Worm (Caenorhabditis elegans) whole organism, L4 larva: Measurements from ENCODE around the gene srx-14.

Experiments used
- F44E2.7 ChIP-seq: fragments of 200-800 bp; sonication (Bioruptor generic); IDR thresholded peaks from 2 replicates; pipeline ENCODE4 v2.1.2; 2022; ENCODE audit warnings: missing genetic modification characterization, missing compliant biosample characterization
- ZK337.2 ChIP-seq: fragments of 200-800 bp; sonication (Bioruptor generic); IDR thresholded peaks from 2 replicates; pipeline ENCODE4 v1.3.6; 2022; ENCODE audit warnings: missing genetic modification reagents, missing genetic modification characterization, missing compliant biosample characterization
- aha-1 ChIP-seq: fragments of 150-350 bp; peaks from one replicate; lab custom pipeline; 2014; ENCODE audit warnings: missing biosample characterization, missing genetic modification characterization
- ceh-28 ChIP-seq: fragments of 150-350 bp; optimal IDR thresholded peaks from 2 replicates; lab custom pipeline; 2014; ENCODE audit warnings: missing biosample characterization, missing genetic modification reagents, missing genetic modification characterization
- ceh-32 ChIP-seq: sonication (generic microtip); optimal IDR thresholded peaks from 2 replicates; lab custom pipeline; 2016; ENCODE audit warnings: mild to moderate bottlenecking, missing genetic modification characterization, missing compliant biosample characterization; ENCODE audit not compliant: poor library complexity
- ceh-62 ChIP-seq: sonication (generic microtip); optimal IDR thresholded peaks from 2 replicates; lab custom pipeline; 2017; ENCODE audit warnings: missing biosample characterization, missing genetic modification characterization
- cey-2 ChIP-seq: sonication (generic microtip); optimal IDR thresholded peaks from 3 replicates; lab custom pipeline; 2017; ENCODE audit warnings: missing genetic modification characterization, mild to moderate bottlenecking, missing compliant biosample characterization, antibody characterized with exemption, borderline replicate concordance; ENCODE audit not compliant: insufficient read depth
- ctbp-1 ChIP-seq: fragments of 200-800 bp; sonication (Bioruptor generic); IDR thresholded peaks from 2 replicates; pipeline ENCODE4 v1.3.6; 2022; ENCODE audit warnings: missing genetic modification reagents, missing genetic modification characterization, missing compliant biosample characterization
- daf-16 ChIP-seq, 3 experiments: sonication (generic microtip); optimal IDR thresholded peaks; 2 replicates each; lab custom pipeline; 2016 to 2017; ENCODE audit warnings: missing genetic modification characterization in 3 of 3, missing genetic modification reagents in 3 of 3, mild to moderate bottlenecking in 2 of 3, missing compliant biosample characterization in 2 of 3, missing biosample characterization in 1 of 3, moderate library complexity in 1 of 3
- dmd-6 ChIP-seq: fragments of 200-800 bp; sonication (Bioruptor generic); IDR thresholded peaks from 2 replicates; pipeline ENCODE4 v1.3.6; 2022; ENCODE audit warnings: missing genetic modification reagents, missing genetic modification characterization, missing compliant biosample characterization
- dmd-8 ChIP-seq: fragments of 200-800 bp; sonication (Bioruptor generic); IDR thresholded peaks from 2 replicates; pipeline ENCODE4 v1.3.6; 2022; ENCODE audit warnings: missing genetic modification characterization, missing compliant biosample characterization
- dmd-9 ChIP-seq: fragments of 200-800 bp; sonication (Bioruptor generic); IDR thresholded peaks from 2 replicates; pipeline ENCODE4 v1.3.6; 2022; ENCODE audit warnings: missing genetic modification reagents, missing genetic modification characterization, missing compliant biosample characterization
- dpl-1 ChIP-seq: fragments of 150-350 bp; optimal IDR thresholded peaks from 2 replicates; lab custom pipeline; 2014; ENCODE audit warnings: missing biosample characterization, missing genetic modification reagents, missing genetic modification characterization
- hif-1 ChIP-seq, 2 experiments: sonication (generic microtip); optimal IDR thresholded peaks; 2 replicates each; lab custom pipeline; 2016 to 2017; ENCODE audit warnings: missing compliant biosample characterization in 2 of 2, missing genetic modification characterization in 2 of 2, missing genetic modification reagents in 2 of 2, missing genotype in 2 of 2, mild to moderate bottlenecking in 1 of 2
- hlh-11 ChIP-seq: fragments of 200-800 bp; sonication (Bioruptor generic); optimal IDR thresholded peaks from 2 replicates; lab custom pipeline; 2018; ENCODE audit warnings: mild to moderate bottlenecking, missing genetic modification characterization, missing compliant biosample characterization
- hlh-30 ChIP-seq: sonication (generic microtip); optimal IDR thresholded peaks from 2 replicates; lab custom pipeline; 2017; ENCODE audit warnings: antibody characterized with exemption, mild to moderate bottlenecking, missing genetic modification characterization, missing compliant biosample characterization; ENCODE audit not compliant: insufficient read depth
- lin-1 ChIP-seq: fragments of 200-800 bp; sonication (Bioruptor generic); IDR thresholded peaks from 2 replicates; pipeline ENCODE4 v1.3.6; 2022; ENCODE audit warnings: missing genetic modification reagents, missing genetic modification characterization, missing compliant biosample characterization
- lin-13 ChIP-seq: fragments of 150-350 bp; optimal IDR thresholded peaks from 2 replicates; lab custom pipeline; 2014; ENCODE audit warnings: missing biosample characterization, missing genetic modification reagents, missing genetic modification characterization
- lin-39 ChIP-seq: fragments of 150-350 bp; optimal IDR thresholded peaks from 2 replicates; lab custom pipeline; 2014; ENCODE audit warnings: missing biosample characterization, missing genetic modification reagents, missing genetic modification characterization
- lir-3 ChIP-seq: sonication (generic microtip); optimal IDR thresholded peaks from 2 replicates; lab custom pipeline; 2016; ENCODE audit warnings: mild to moderate bottlenecking, missing genetic modification characterization, missing compliant biosample characterization
- lsy-2 ChIP-seq, 2 experiments: fragments of 150-350 bp in 1 of 2; sonication (generic microtip) in 1 of 2; optimal IDR thresholded peaks; 2 replicates each; lab custom pipeline; 2014 to 2017; ENCODE audit warnings: missing biosample characterization in 2 of 2, missing genetic modification characterization in 2 of 2
- mdt-29 ChIP-seq: fragments of 200-800 bp; sonication (Bioruptor generic); IDR thresholded peaks from 2 replicates; pipeline ENCODE4 v1.3.6; 2022; ENCODE audit warnings: missing genetic modification reagents, missing genetic modification characterization, missing compliant biosample characterization
- mes-2 ChIP-seq: sonication (generic microtip); optimal IDR thresholded peaks from 2 replicates; lab custom pipeline; 2016; ENCODE audit warnings: missing genotype, mild to moderate bottlenecking, missing genetic modification characterization, missing compliant biosample characterization; ENCODE audit not compliant: poor library complexity, severe bottlenecking
- mxl-3 ChIP-seq: fragments of 200-800 bp; sonication (Bioruptor generic); optimal IDR thresholded peaks from 2 replicates; lab custom pipeline; 2018; ENCODE audit warnings: mild to moderate bottlenecking, missing genetic modification characterization, missing compliant biosample characterization
- nhr-48 ChIP-seq: sonication (generic microtip); optimal IDR thresholded peaks from 2 replicates; lab custom pipeline; 2016; ENCODE audit warnings: mild to moderate bottlenecking, missing genetic modification characterization, missing compliant biosample characterization
- pha-4 ChIP-seq, 2 experiments: fragments of 150-350 bp in 1 of 2; fragments of 200-800 bp in 1 of 2; sonication (Bioruptor generic) in 1 of 2; IDR thresholded peaks in 1 of 2; optimal IDR thresholded peaks in 1 of 2; 2 replicates each; pipeline versions ENCODE4 v1.3.6 to Lab custom; 2014 to 2022; ENCODE audit warnings: missing genetic modification characterization in 2 of 2, missing genetic modification reagents in 2 of 2, missing biosample characterization in 1 of 2, missing compliant biosample characterization in 1 of 2
- pqm-1 ChIP-seq: sonication (generic microtip); optimal IDR thresholded peaks from 2 replicates; lab custom pipeline; 2017; ENCODE audit warnings: missing biosample characterization, missing genetic modification characterization
- saeg-2 ChIP-seq: fragments of 200-800 bp; sonication (Bioruptor generic); IDR thresholded peaks from 2 replicates; pipeline ENCODE4 v1.3.6; 2022; ENCODE audit warnings: missing genetic modification reagents, missing genetic modification characterization, missing compliant biosample characterization
- sdz-12 ChIP-seq: fragments of 200-800 bp; sonication (Bioruptor generic); optimal IDR thresholded peaks from 2 replicates; lab custom pipeline; 2018; ENCODE audit warnings: mild to moderate bottlenecking, missing genetic modification characterization, missing compliant biosample characterization
- set-16 ChIP-seq: fragments of 200-800 bp; sonication (Bioruptor generic); IDR thresholded peaks from 2 replicates; pipeline ENCODE4 v1.3.6; 2022; ENCODE audit warnings: missing genetic modification reagents, missing genetic modification characterization, missing compliant biosample characterization
- snpc-1.2 ChIP-seq: fragments of 200-800 bp; sonication (Bioruptor generic); IDR thresholded peaks from 2 replicates; pipeline ENCODE4 v1.3.6; 2022; ENCODE audit warnings: missing genetic modification reagents, missing genetic modification characterization, missing compliant biosample characterization
- snpc-4 ChIP-seq: fragments of 150-350 bp; optimal IDR thresholded peaks from 2 replicates; lab custom pipeline; 2014; ENCODE audit warnings: missing biosample characterization, missing genetic modification characterization
- vab-7 ChIP-seq: fragments of 200-800 bp; sonication (Bioruptor generic); IDR thresholded peaks from 2 replicates; pipeline ENCODE4 v1.3.6; 2022; ENCODE audit warnings: missing genetic modification reagents, missing genetic modification characterization, missing compliant biosample characterization
- ztf-7 ChIP-seq: fragments of 150-350 bp; optimal IDR thresholded peaks from 2 replicates; lab custom pipeline; 2014; ENCODE audit warnings: missing biosample characterization, missing genetic modification characterization

The srx-14 gene

ce11 chrIV:1070383-1070782 lies 43.2 kb downstream of the srx-14 start (continued):
- TF ChIP-seq lsy-2 (tag; optimal IDR thresholded peaks at IDR 0.05; lab: Kevin White, UChicago) (peak; percentile 76 to 83), daf-16 (GFP tag; optimal IDR thresholded peaks at IDR 0.05; lab: Kevin White, UChicago) (peak in 1 of 2 experiments; percentile 86), daf-16 (tag; optimal IDR thresholded peaks at IDR 0.05; lab: Kevin White, UChicago) (peak; percentile 89), nhr-48 (peak; percentile 86), vab-7 (GFP tag; lab: Robert Waterston, UW) (no peak), snpc-4 (tag; lab: Kevin White, UChicago) (no peak), dmd-6 (GFP tag; lab: Robert Waterston, UW) (peak; percentile 86), cey-2 (tag; lab: Kevin White, UChicago) (no peak), lin-1 (GFP tag; lab: Robert Waterston, UW) (peak; percentile 51; the same call in 1 of the 2 replicates), lin-39 (tag; lab: Kevin White, UChicago) (no peak), ctbp-1 (GFP tag; lab: Robert Waterston, UW) (peak; percentile 86), sdz-12 (GFP tag; lab: Kevin White, UChicago) (no peak), mxl-3 (GFP tag; lab: Kevin White, UChicago) (peak; percentile 23), lin-13 (GFP tag; lab: Kevin White, UChicago) (peak; percentile 67), mes-2 (tag; lab: Kevin White, UChicago) (peak; percentile 67), hlh-11 (tag; lab: Kevin White, UChicago) (peak; percentile 99), ceh-32 (tag; lab: Kevin White, UChicago) (peak; percentile 1), pqm-1 (tag; lab: Kevin White, UChicago) (peak; percentile 11), pha-4 (GFP tag; IDR thresholded peaks at IDR 0.05; lab: Robert Waterston, UW) (peak; percentile 85), pha-4 (tag; optimal IDR thresholded peaks at IDR 0.05; lab: Kevin White, UChicago) (no peak)

ce11 chrIV:1068730-1069244 lies 44.8 kb downstream of the srx-14 start:
- TF ChIP-seq lir-3 (tag; lab: Kevin White, UChicago) (no peak), ceh-62 (tag; lab: Kevin White, UChicago) (no peak), daf-16 (GFP tag; optimal IDR thresholded peaks at IDR 0.05; lab: Kevin White, UChicago) (no peak), daf-16 (tag; optimal IDR thresholded peaks at IDR 0.05; lab: Kevin White, UChicago) (peak; percentile 2), mdt-29 (no peak), ceh-28 (tag; lab: Kevin White, UChicago) (no peak), dmd-9 (no peak), hlh-30 (tag; lab: Kevin White, UChicago) (no peak), dpl-1 (no peak), hif-1 (tag; optimal IDR thresholded peaks at IDR 0.05; lab: Kevin White, UChicago) (no peak), set-16 (GFP tag; lab: Robert Waterston, UW) (peak; percentile 92), ztf-7 (tag; lab: Kevin White, UChicago) (no peak), mes-2 (tag; lab: Kevin White, UChicago) (no peak), hlh-11 (tag; lab: Kevin White, UChicago) (peak; percentile 72), dmd-8 (GFP tag; lab: Robert Waterston, UW) (no peak), pha-4 (GFP tag; IDR thresholded peaks at IDR 0.05; lab: Robert Waterston, UW) (peak; percentile 33; the same call in 1 of the 2 replicates), pha-4 (tag; optimal IDR thresholded peaks at IDR 0.05; lab: Kevin White, UChicago) (no peak), mxl-3 (GFP tag; lab: Kevin White, UChicago) (no peak), saeg-2 (GFP tag; lab: Robert Waterston, UW) (no peak), F44E2.7 (GFP tag; lab: Robert Waterston, UW) (no peak), aha-1 (tag; lab: Kevin White, UChicago) (peak; percentile 65), ZK337.2 (GFP tag; lab: Robert Waterston, UW) (no peak), snpc-1.2 (GFP tag; lab: Robert Waterston, UW) (no peak)
